Fruit fly (Drosophila melanogaster) whole organism, embryonic: ENCODE results near the gene mEFG1.

Source experiments
- Adf1 ChIP-seq: fragments of 200-800 bp; sonication (Bioruptor generic); IDR thresholded peaks from 2 replicates; pipeline ENCODE4 v1.3.6; 2022; ENCODE audit warnings: missing biosample characterization, missing genetic modification characterization
- Aef1 ChIP-seq: fragments of 200-800 bp; sonication (Bioruptor generic); IDR thresholded peaks from 3 replicates; pipeline ENCODE4 v1.3.6; 2022; ENCODE audit warnings: missing biosample characterization, missing genetic modification characterization
- Awh ChIP-seq: fragments of 200-800 bp; sonication (Bioruptor generic); IDR thresholded peaks from 2 replicates; pipeline ENCODE4, ENCODE4 v1.3.6; 2022; ENCODE audit warnings: missing biosample characterization, missing genetic modification characterization
- CG10147 ChIP-seq: fragments of 200-800 bp; sonication (Bioruptor generic); optimal IDR thresholded peaks from 2 replicates; lab custom pipeline; 2019; ENCODE audit warnings: missing biosample characterization, mild to moderate bottlenecking, missing genetic modification characterization, moderate library complexity
- CG10321 ChIP-seq: fragments of 200-800 bp; sonication (Bioruptor generic); IDR thresholded peaks from 2 replicates; pipeline ENCODE4 v1.3.6; 2022; ENCODE audit warnings: missing biosample characterization, missing genetic modification characterization
- CG11093 ChIP-seq: fragments of 200-800 bp; sonication (Bioruptor generic); IDR thresholded peaks from 3 replicates; pipeline ENCODE4 v1.3.6; 2022; ENCODE audit warnings: missing biosample characterization, missing genetic modification characterization
- CG12299 ChIP-seq: fragments of 200-800 bp; sonication (Bioruptor generic); optimal IDR thresholded peaks from 2 replicates; lab custom pipeline; 2018; ENCODE audit warnings: missing biosample characterization, mild to moderate bottlenecking, missing genetic modification characterization
- CG1602 ChIP-seq: fragments of 200-800 bp; sonication (Bioruptor generic); optimal IDR thresholded peaks from 3 replicates; lab custom pipeline; 2016; ENCODE audit warnings: missing biosample characterization, missing genetic modification characterization
- CG16779 ChIP-seq: fragments of 200-800 bp; sonication (Bioruptor generic); IDR thresholded peaks from 2 replicates; pipeline ENCODE4 v1.3.6; 2022; ENCODE audit warnings: missing biosample characterization, missing genetic modification characterization
- CG16813 ChIP-seq: fragments of 200-800 bp; sonication (Bioruptor generic); IDR thresholded peaks from 3 replicates; pipeline ENCODE4 v1.3.6; 2022; ENCODE audit warnings: missing biosample characterization, missing genetic modification characterization; ENCODE audit not compliant: partially characterized antibody
- CG1792 ChIP-seq: fragments of 200-800 bp; sonication (Bioruptor generic); optimal IDR thresholded peaks from 2 replicates; lab custom pipeline; 2016; ENCODE audit warnings: missing biosample characterization, missing genetic modification characterization
- CG30403 ChIP-seq: fragments of 200-800 bp; sonication (Bioruptor generic); optimal IDR thresholded peaks from 3 replicates; lab custom pipeline; 2016; ENCODE audit warnings: missing biosample characterization, missing genetic modification characterization
- CG34224 ChIP-seq: fragments of 200-800 bp; sonication (Bioruptor generic); IDR thresholded peaks from 3 replicates; pipeline ENCODE4 v1.3.6; 2022; ENCODE audit warnings: missing biosample characterization, missing genetic modification characterization; ENCODE audit not compliant: partially characterized antibody
- CG4360 ChIP-seq: fragments of 200-800 bp; sonication (Bioruptor generic); IDR thresholded peaks from 2 replicates; pipeline ENCODE4 v1.3.6; 2022; ENCODE audit warnings: missing biosample characterization, missing genetic modification characterization
- CG4424 ChIP-seq: fragments of 200-800 bp; sonication (Bioruptor generic); optimal IDR thresholded peaks from 3 replicates; lab custom pipeline; 2016; ENCODE audit warnings: missing biosample characterization, missing genetic modification characterization
- CG4854 ChIP-seq: fragments of 200-800 bp; sonication (Bioruptor generic); optimal IDR thresholded peaks from 2 replicates; lab custom pipeline; 2016; ENCODE audit warnings: missing biosample characterization, missing genetic modification characterization, inconsistent platforms
- CG6765 ChIP-seq: fragments of 200-800 bp; sonication (Bioruptor generic); optimal IDR thresholded peaks from 3 replicates; lab custom pipeline; 2017; ENCODE audit warnings: missing biosample characterization, mild to moderate bottlenecking, missing genetic modification characterization
- CG8290 ChIP-seq, 3 experiments: fragments of 200-800 bp; sonication (Bioruptor generic); optimal IDR thresholded peaks; 2 replicates each; lab custom pipeline; 2016 to 2019; ENCODE audit warnings: missing biosample characterization in 3 of 3, missing genetic modification characterization in 3 of 3, mild to moderate bottlenecking in 2 of 3, moderate library complexity in 1 of 3
- CG8924 ChIP-seq: fragments of 200-800 bp; optimal IDR thresholded peaks from 3 replicates; lab custom pipeline; 2019; ENCODE audit warnings: missing biosample characterization, mild to moderate bottlenecking, missing genetic modification characterization, moderate library complexity
- CG9797 ChIP-seq: fragments of 200-800 bp; sonication (Bioruptor generic); optimal IDR thresholded peaks from 3 replicates; lab custom pipeline; 2018; ENCODE audit warnings: missing biosample characterization, mild to moderate bottlenecking, missing genetic modification characterization
- CHES-1-like ChIP-seq: fragments of 200-800 bp; sonication (Bioruptor generic); optimal IDR thresholded peaks from 2 replicates; lab custom pipeline; 2016; ENCODE audit warnings: missing biosample characterization, missing genetic modification characterization
- Doc2 ChIP-seq: fragments of 200-800 bp; sonication (Bioruptor generic); IDR thresholded peaks from 2 replicates; pipeline ENCODE4 v1.3.6; 2022; ENCODE audit warnings: missing biosample characterization, missing genetic modification characterization
- Drgx ChIP-seq: fragments of 200-800 bp; sonication (Bioruptor generic); IDR thresholded peaks from 2 replicates; pipeline ENCODE4 v1.3.6; 2022; ENCODE audit warnings: missing biosample characterization, missing genetic modification characterization
- HLH3B ChIP-seq: fragments of 200-800 bp; sonication (Bioruptor generic); IDR thresholded peaks from 2 replicates; pipeline ENCODE4 v1.3.6; 2022; ENCODE audit warnings: missing biosample characterization, missing genetic modification characterization
- Max ChIP-seq: fragments of 200-800 bp; sonication (Bioruptor generic); optimal IDR thresholded peaks from 2 replicates; lab custom pipeline; 2016; ENCODE audit warnings: missing biosample characterization, mild to moderate bottlenecking, missing genetic modification characterization
- Mrtf ChIP-seq: fragments of 200-800 bp; sonication (Bioruptor generic); IDR thresholded peaks from 3 replicates; pipeline ENCODE4 v1.3.6; 2022; ENCODE audit warnings: missing biosample characterization, missing genetic modification characterization
- NfI ChIP-seq: fragments of 200-800 bp; sonication (Bioruptor generic); optimal IDR thresholded peaks from 3 replicates; lab custom pipeline; 2018; ENCODE audit warnings: missing biosample characterization, mild to moderate bottlenecking, missing genetic modification characterization, moderate library complexity
- Pdp1 ChIP-seq, 2 experiments: fragments of 200-800 bp; sonication (Bioruptor generic); optimal IDR thresholded peaks; 3 replicates each; lab custom pipeline; 2016; ENCODE audit warnings: missing biosample characterization in 2 of 2, missing genetic modification characterization in 2 of 2, mild to moderate bottlenecking in 1 of 2, moderate library complexity in 1 of 2
- Ssrp ChIP-seq: fragments of 200-800 bp; sonication (Bioruptor generic); optimal IDR thresholded peaks from 2 replicates; lab custom pipeline; 2018; ENCODE audit warnings: missing biosample characterization, mild to moderate bottlenecking, missing genetic modification characterization, moderate library complexity
- Tbp ChIP-seq: fragments of >200 bp; optimal IDR thresholded peaks from 2 replicates; lab custom pipeline; 2018; ENCODE audit warnings: missing biosample characterization, missing genetic modification characterization
- al ChIP-seq: fragments of 200-800 bp; sonication (Bioruptor generic); IDR thresholded peaks from 2 replicates; pipeline ENCODE4 v1.3.6; 2022; ENCODE audit warnings: missing biosample characterization, missing genetic modification characterization
- amos ChIP-seq: fragments of 200-800 bp; sonication (Bioruptor generic); IDR thresholded peaks from 2 replicates; pipeline ENCODE4 v1.3.6; 2022; ENCODE audit warnings: missing biosample characterization, missing genetic modification characterization; ENCODE audit not compliant: partially characterized antibody
- chm ChIP-seq: fragments of 200-800 bp; sonication (Bioruptor generic); IDR thresholded peaks from 2 replicates; pipeline ENCODE4 v1.3.6; 2022; ENCODE audit warnings: missing biosample characterization, missing genetic modification characterization
- da ChIP-seq: fragments of 200-800 bp; sonication (Bioruptor generic); optimal IDR thresholded peaks from 2 replicates; lab custom pipeline; 2016; ENCODE audit warnings: missing biosample characterization, missing genetic modification characterization
- dati ChIP-seq: fragments of 200-800 bp; sonication (Bioruptor generic); IDR thresholded peaks from 2 replicates; pipeline ENCODE4 v1.3.6; 2022; ENCODE audit warnings: missing biosample characterization, missing genetic modification characterization
- eve ChIP-seq, 2 experiments: fragments of >200 bp; optimal IDR thresholded peaks; 2 replicates each; lab custom pipeline; 2017; ENCODE audit warnings: missing biosample characterization in 2 of 2, missing genetic modification characterization in 2 of 2
- exex ChIP-seq: fragments of 200-800 bp; sonication (Bioruptor generic); optimal IDR thresholded peaks from 4 replicates; lab custom pipeline; 2018; ENCODE audit warnings: missing biosample characterization, mild to moderate bottlenecking, missing genetic modification characterization, moderate library complexity
- gcm2 ChIP-seq: fragments of 200-800 bp; sonication (Bioruptor generic); optimal IDR thresholded peaks from 2 replicates; lab custom pipeline; 2016; ENCODE audit warnings: missing biosample characterization, missing genetic modification characterization
- gem ChIP-seq: fragments of 200-800 bp; sonication (Bioruptor generic); optimal IDR thresholded peaks from 2 replicates; lab custom pipeline; 2019; ENCODE audit warnings: missing biosample characterization, mild to moderate bottlenecking, missing genetic modification characterization, moderate library complexity
- ham ChIP-seq: fragments of 200-800 bp; sonication (Bioruptor generic); IDR thresholded peaks from 2 replicates; pipeline ENCODE4 v1.3.6; 2022; ENCODE audit warnings: missing biosample characterization, missing genetic modification characterization
- hkb ChIP-seq, 2 experiments: fragments of 200-800 bp in 1 of 2; fragments of >200 bp in 1 of 2; sonication (Bioruptor generic) in 1 of 2; IDR thresholded peaks in 1 of 2; optimal IDR thresholded peaks in 1 of 2; 2 replicates each; pipeline versions ENCODE4 v1.3.6 to Lab custom; 2017 to 2022; ENCODE audit warnings: missing biosample characterization in 1 of 2, missing genetic modification characterization in 1 of 2
- ind ChIP-seq: fragments of 200-800 bp; sonication (Bioruptor generic); optimal IDR thresholded peaks from 3 replicates; lab custom pipeline; 2016; ENCODE audit warnings: missing biosample characterization, missing genetic modification characterization
- insv ChIP-seq, 2 experiments: fragments of 200-800 bp; sonication (Bioruptor generic); optimal IDR thresholded peaks; 3 replicates each; lab custom pipeline; 2016 to 2018; ENCODE audit warnings: missing biosample characterization in 2 of 2, missing genetic modification characterization in 2 of 2
- knrl ChIP-seq: fragments of 200-800 bp; sonication (Bioruptor generic); IDR thresholded peaks from 3 replicates; pipeline ENCODE4 v1.3.6; 2022; ENCODE audit warnings: missing biosample characterization, missing genetic modification characterization; ENCODE audit not compliant: partially characterized antibody
- maf-S ChIP-seq: fragments of 200-800 bp; sonication (Bioruptor generic); optimal IDR thresholded peaks from 2 replicates; lab custom pipeline; 2016; ENCODE audit warnings: missing biosample characterization, missing genetic modification characterization
- nerfin-2 ChIP-seq: fragments of 200-800 bp; sonication (Bioruptor generic); IDR thresholded peaks from 2 replicates; pipeline ENCODE4 v1.3.6; 2022; ENCODE audit warnings: missing biosample characterization, missing genetic modification characterization; ENCODE audit not compliant: partially characterized antibody
- sisA ChIP-seq: fragments of 200-800 bp; sonication (Bioruptor generic); IDR thresholded peaks from 2 replicates; pipeline ENCODE4 v1.3.6; 2022; ENCODE audit warnings: missing biosample characterization, missing genetic modification characterization
- sug ChIP-seq: fragments of 200-800 bp; optimal IDR thresholded peaks from 2 replicates; lab custom pipeline; 2019; ENCODE audit warnings: missing biosample characterization, mild to moderate bottlenecking, missing genetic modification characterization, moderate library complexity
- tll ChIP-seq, 2 experiments: fragments of 200-800 bp in 1 of 2; fragments of >200 bp in 1 of 2; sonication (Bioruptor generic) in 1 of 2; optimal IDR thresholded peaks; 2 replicates each; lab custom pipeline; 2017 to 2019; ENCODE audit warnings: missing biosample characterization in 2 of 2, missing genetic modification characterization in 2 of 2, mild to moderate bottlenecking in 1 of 2, moderate library complexity in 1 of 2
- vnd ChIP-seq: fragments of 200-800 bp; sonication (Bioruptor generic); IDR thresholded peaks from 3 replicates; pipeline ENCODE4 v1.3.6; 2022; ENCODE audit warnings: missing biosample characterization, missing genetic modification characterization; ENCODE audit not compliant: partially characterized antibody

Gene mEFG1

dm6 chr2L:7187920-7188529 lies 34.9 kb downstream of the mEFG1 start:
- TF ChIP-seq CG4854 (GFP tag; lab: Kevin White, UChicago) (no peak), CG1602 (no peak), vnd (GFP tag; lab: Robert Waterston, UW) (no peak), CG6765 (GFP tag; lab: Kevin White, UChicago) (no peak), hkb (optimal IDR thresholded peaks at IDR 0.05; lab: Kevin White, UChicago) (peak; percentile 15), hkb (GFP tag; IDR thresholded peaks at IDR 0.05; lab: Robert Waterston, UW) (no peak), CG4360 (GFP tag; lab: Robert Waterston, UW) (peak; percentile 95), ham (GFP tag; lab: Robert Waterston, UW) (no peak), CG8290 (GFP tag; optimal IDR thresholded peaks at IDR 0.05; lab: Kevin White, UChicago) (no peak), CG8290 (tag; optimal IDR thresholded peaks at IDR 0.05; lab: Kevin White, UChicago) (no peak), CG4424 (GFP tag; lab: Kevin White, UChicago) (no peak), NfI (no peak), nerfin-2 (GFP tag; lab: Robert Waterston, UW) (no peak), CG1792 (GFP tag; lab: Kevin White, UChicago) (no peak), gcm2 (GFP tag; lab: Kevin White, UChicago) (no peak), tll (GFP tag; optimal IDR thresholded peaks at IDR 0.05; lab: Kevin White, UChicago) (peak in 1 of 2 experiments; percentile 41), dati (GFP tag; lab: Robert Waterston, UW) (no peak), Awh (GFP tag; lab: Robert Waterston, UW) (no peak), CHES-1-like (GFP tag; lab: Kevin White, UChicago) (no peak), gem (tag; lab: Kevin White, UChicago) (no peak), amos (GFP tag; lab: Robert Waterston, UW) (0 out of 2 replicates have a peak, but pooled peaks have one; percentile 4), Ssrp (tag; lab: Kevin White, UChicago) (no peak), sisA (GFP tag; lab: Robert Waterston, UW) (no peak), da (GFP tag; lab: Kevin White, UChicago) (no peak), CG16779 (no peak), Aef1 (GFP tag; lab: Robert Waterston, UW) (no peak), knrl (GFP tag; lab: Robert Waterston, UW) (0 out of 3 replicates have a peak, but pooled peaks have one; percentile 31), maf-S (GFP tag; lab: Kevin White, UChicago) (no peak), CG11093 (no peak), Adf1 (GFP tag; lab: Robert Waterston, UW) (peak; percentile 49), insv (GFP tag; optimal IDR thresholded peaks at IDR 0.05; lab: Kevin White, UChicago) (peak in 1 of 2 experiments; percentile 31), ind (GFP tag; lab: Kevin White, UChicago) (no peak), Drgx (GFP tag; lab: Robert Waterston, UW) (no peak), CG12299 (tag; lab: Kevin White, UChicago) (no peak), CG9797 (GFP tag; lab: Kevin White, UChicago) (no peak), Max (GFP tag; lab: Kevin White, UChicago) (no peak), sug (no peak), CG8924 (tag; lab: Kevin White, UChicago) (no peak), CG34224 (GFP tag; lab: Robert Waterston, UW) (no peak), HLH3B (GFP tag; lab: Robert Waterston, UW) (no peak), Tbp (GFP tag; lab: Kevin White, UChicago) (no peak), eve (GFP tag; optimal IDR thresholded peaks at IDR 0.05; lab: Kevin White, UChicago) (peak in 1 of 2 experiments; percentile 51), exex (tag; lab: Kevin White, UChicago) (no peak), Mrtf (GFP tag; lab: Robert Waterston, UW) (no peak), CG30403 (no peak), Doc2 (GFP tag; lab: Robert Waterston, UW) (no peak), CG16813 (GFP tag; lab: Robert Waterston, UW) (no peak), al (GFP tag; lab: Robert Waterston, UW) (no peak), CG10321 (GFP tag; lab: Robert Waterston, UW) (no peak), CG10147 (GFP tag; lab: Kevin White, UChicago) (no peak), chm (GFP tag; lab: Robert Waterston, UW) (no peak), Pdp1 (GFP tag; optimal IDR thresholded peaks at IDR 0.05; lab: Kevin White, UChicago) (no peak)
